Worm (Caenorhabditis elegans): ENCODE data around the gene F13H10.5.

DNA sequence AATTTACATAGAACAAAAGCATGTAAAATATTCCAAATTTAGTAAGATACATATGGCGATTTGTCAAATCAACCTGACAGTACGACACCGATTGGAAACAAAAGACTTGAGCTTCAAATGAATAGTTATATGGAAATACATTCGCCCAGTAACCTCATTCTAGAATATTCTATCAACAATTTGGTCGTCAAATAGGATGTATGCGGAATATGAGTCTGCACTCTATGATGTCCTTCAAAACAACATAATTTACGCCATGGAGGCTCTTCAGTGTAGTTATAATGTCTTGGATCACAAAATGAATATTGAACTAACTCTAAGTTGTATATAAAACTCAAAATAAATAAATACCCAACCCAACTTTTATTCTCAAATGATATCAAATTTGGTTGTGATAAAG lies 35.8 kb downstream of the F13H10.5 start:
- TF ChIP-seq ZK546.5 (tag; optimal IDR thresholded peaks at IDR 0.05) (no peak), nhr-76 (tag; optimal IDR thresholded peaks at IDR 0.05) (no peak), snpc-4 (tag; optimal IDR thresholded peaks at IDR 0.05) (peak; percentile 5), mdl-1 (tag; optimal IDR thresholded peaks at IDR 0.05) (no peak), lin-39 (tag; optimal IDR thresholded peaks at IDR 0.05) (no peak), pha-4 (tag; optimal IDR thresholded peaks at IDR 0.05) (no peak), ceh-9 (tag; optimal IDR thresholded peaks at IDR 0.05) (no peak), nhr-77 (tag; optimal IDR thresholded peaks at IDR 0.05) (no peak)

Measured in whole organism, L3 larva.